Worm (Caenorhabditis elegans) whole organism, L1 larva: ENCODE results near the gene T06C12.14.

Experiments
- C34B4.2 ChIP-seq: sonication (generic microtip); optimal IDR thresholded peaks from 2 replicates; lab custom pipeline; 2017; ENCODE audit warnings: mild to moderate bottlenecking, missing genetic modification characterization, missing compliant biosample characterization
- F16B12.6 ChIP-seq: fragments of 150-350 bp; optimal IDR thresholded peaks from 2 replicates; lab custom pipeline; 2014; ENCODE audit warnings: missing biosample characterization, missing genetic modification characterization
- aly-2 ChIP-seq: fragments of 150-350 bp; optimal IDR thresholded peaks from 2 replicates; lab custom pipeline; 2014; ENCODE audit warnings: missing biosample characterization, missing genetic modification characterization
- blmp-1 ChIP-seq: fragments of 150-350 bp; optimal IDR thresholded peaks from 2 replicates; lab custom pipeline; 2014; ENCODE audit warnings: missing biosample characterization, missing genetic modification characterization
- ceh-63 ChIP-seq: fragments of 200-800 bp; sonication (Bioruptor generic); optimal IDR thresholded peaks from 2 replicates; lab custom pipeline; 2018; ENCODE audit warnings: mild to moderate bottlenecking, missing genetic modification characterization, missing compliant biosample characterization
- dpl-1 ChIP-seq, 3 experiments: fragments of 150-350 bp in 2 of 3; sonication (generic microtip) in 1 of 3; optimal IDR thresholded peaks; 2 replicates each; lab custom pipeline; 2014 to 2017; ENCODE audit warnings: missing biosample characterization in 3 of 3, missing genetic modification characterization in 3 of 3, missing genetic modification reagents in 3 of 3
- efl-1 ChIP-seq, 4 experiments: fragments of 150-350 bp; optimal IDR thresholded peaks in 3 of 4; peaks in 1 of 4; 1 replicate in 1 of 4; 2 replicates in 3 of 4; lab custom pipeline; 2014; ENCODE audit warnings: missing biosample characterization in 2 of 4, missing genetic modification characterization in 2 of 4, missing genetic modification reagents in 2 of 4
- efl-3 ChIP-seq: fragments of 200-800 bp; sonication (Bioruptor generic); optimal IDR thresholded peaks from 2 replicates; lab custom pipeline; 2018; ENCODE audit warnings: mild to moderate bottlenecking, missing genetic modification characterization, missing compliant biosample characterization
- elt-3 ChIP-seq, 6 experiments: fragments of 150-350 bp in 1 of 6; sonication (generic microtip); optimal IDR thresholded peaks; 2 replicates each; lab custom pipeline; 2017 to 2018; ENCODE audit warnings: missing biosample characterization in 6 of 6, missing genetic modification characterization in 6 of 6, inconsistent platforms in 1 of 6
- fkh-8 ChIP-seq: sonication (generic microtip); optimal IDR thresholded peaks from 2 replicates; lab custom pipeline; 2016; ENCODE audit warnings: mild to moderate bottlenecking, missing genetic modification characterization, missing compliant biosample characterization
- fos-1 ChIP-seq: fragments of 150-350 bp; optimal IDR thresholded peaks from 2 replicates; lab custom pipeline; 2014; ENCODE audit warnings: missing biosample characterization, missing genetic modification characterization
- grh-1 ChIP-seq: fragments of 200-800 bp; sonication (Bioruptor generic); IDR thresholded peaks from 2 replicates; pipeline ENCODE4 v1.3.6; 2022; ENCODE audit warnings: missing genetic modification reagents, missing genetic modification characterization, missing compliant biosample characterization
- irx-1 ChIP-seq: sonication (generic microtip); optimal IDR thresholded peaks from 2 replicates; lab custom pipeline; 2016; ENCODE audit warnings: missing genetic modification characterization, missing compliant biosample characterization
- isw-1 ChIP-seq: fragments of 200-800 bp; sonication (Bioruptor generic); IDR thresholded peaks from 2 replicates; pipeline ENCODE4 v1.3.6; 2022; ENCODE audit warnings: missing genetic modification characterization, missing compliant biosample characterization
- jun-1 ChIP-seq: fragments of 150-350 bp; optimal IDR thresholded peaks from 2 replicates; lab custom pipeline; 2014; ENCODE audit warnings: missing biosample characterization, missing genetic modification reagents, missing genetic modification characterization
- lin-13 ChIP-seq: fragments of 150-350 bp; optimal IDR thresholded peaks from 2 replicates; lab custom pipeline; 2014; ENCODE audit warnings: missing biosample characterization, missing genetic modification reagents, missing genetic modification characterization
- lin-15B ChIP-seq: fragments of 150-350 bp; sonication (generic microtip); optimal IDR thresholded peaks from 3 replicates; lab custom pipeline; 2014; ENCODE audit warnings: missing biosample characterization, missing genetic modification characterization
- lsy-2 ChIP-seq, 2 experiments: fragments of 150-350 bp; optimal IDR thresholded peaks; 2 replicates each; lab custom pipeline; 2014; ENCODE audit warnings: missing biosample characterization in 2 of 2, missing genetic modification characterization in 2 of 2
- mab-9 ChIP-seq: fragments of 200-800 bp; sonication (Bioruptor generic); IDR thresholded peaks from 2 replicates; pipeline ENCODE4 v1.3.6; 2022; ENCODE audit warnings: missing genetic modification reagents, missing genetic modification characterization, missing compliant biosample characterization
- mef-2 ChIP-seq: fragments of 150-350 bp; optimal IDR thresholded peaks from 2 replicates; lab custom pipeline; 2014; ENCODE audit warnings: missing biosample characterization, missing genetic modification characterization
- nhr-12 ChIP-seq: sonication (generic microtip); optimal IDR thresholded peaks from 2 replicates; lab custom pipeline; 2017; ENCODE audit warnings: missing biosample characterization, missing genetic modification characterization
- nhr-20 ChIP-seq: sonication (generic microtip); optimal IDR thresholded peaks from 2 replicates; lab custom pipeline; 2016; ENCODE audit warnings: mild to moderate bottlenecking, missing genetic modification characterization, missing compliant biosample characterization
- nhr-47 ChIP-seq: sonication (generic microtip); optimal IDR thresholded peaks from 2 replicates; lab custom pipeline; 2016; ENCODE audit warnings: mild to moderate bottlenecking, missing genetic modification characterization, moderate library complexity, missing compliant biosample characterization
- nhr-71 ChIP-seq: sonication (generic microtip); optimal IDR thresholded peaks from 2 replicates; lab custom pipeline; 2016; ENCODE audit warnings: mild to moderate bottlenecking, missing genetic modification characterization, moderate library complexity, missing compliant biosample characterization
- nhr-77 ChIP-seq: fragments of 150-350 bp; optimal IDR thresholded peaks from 2 replicates; lab custom pipeline; 2014; ENCODE audit warnings: missing biosample characterization, missing genetic modification characterization
- nhr-85 ChIP-seq: sonication (generic microtip); peaks from one replicate; lab custom pipeline; 2016; ENCODE audit warnings: missing genetic modification characterization, inconsistent platforms, missing compliant biosample characterization
- pag-3 ChIP-seq: sonication (generic microtip); optimal IDR thresholded peaks from 2 replicates; lab custom pipeline; 2017; ENCODE audit warnings: missing genetic modification characterization, mild to moderate bottlenecking, missing compliant biosample characterization, antibody characterized with exemption, borderline replicate concordance; ENCODE audit not compliant: insufficient read depth
- pqm-1 ChIP-seq: sonication (generic microtip); optimal IDR thresholded peaks from 3 replicates; lab custom pipeline; 2017; ENCODE audit warnings: missing biosample characterization, missing genetic modification characterization
- rnt-1 ChIP-seq: sonication (generic microtip); optimal IDR thresholded peaks from 2 replicates; lab custom pipeline; 2016; ENCODE audit warnings: mild to moderate bottlenecking, missing genetic modification characterization, moderate library complexity, missing compliant biosample characterization
- snpc-4 ChIP-seq: fragments of 150-350 bp; optimal IDR thresholded peaks from 2 replicates; lab custom pipeline; 2014; ENCODE audit warnings: missing biosample characterization, missing genetic modification characterization
- snu-23 ChIP-seq: sonication (generic microtip); optimal IDR thresholded peaks from 2 replicates; lab custom pipeline; 2016; ENCODE audit warnings: missing genetic modification characterization, missing compliant biosample characterization
- sptf-1 ChIP-seq: fragments of 150-350 bp; optimal IDR thresholded peaks from 2 replicates; lab custom pipeline; 2014; ENCODE audit warnings: missing biosample characterization, missing genetic modification characterization
- swsn-7 ChIP-seq: sonication (generic microtip); optimal IDR thresholded peaks from 2 replicates; lab custom pipeline; 2016; ENCODE audit warnings: missing genetic modification characterization, missing compliant biosample characterization
- tbx-2 ChIP-seq: sonication (generic microtip); optimal IDR thresholded peaks from 2 replicates; lab custom pipeline; 2016; ENCODE audit warnings: missing genetic modification characterization, missing compliant biosample characterization
- tlp-1 ChIP-seq: fragments of 150-350 bp; optimal IDR thresholded peaks from 2 replicates; lab custom pipeline; 2014; ENCODE audit warnings: missing biosample characterization, missing genetic modification characterization
- unc-86 ChIP-seq: sonication (generic microtip); optimal IDR thresholded peaks from 2 replicates; lab custom pipeline; 2016; ENCODE audit warnings: missing genetic modification characterization, missing compliant biosample characterization
- vab-15 ChIP-seq: sonication (generic microtip); optimal IDR thresholded peaks from 2 replicates; lab custom pipeline; 2017; ENCODE audit warnings: missing genotype, mild to moderate bottlenecking, missing genetic modification characterization, missing compliant biosample characterization
- xbp-1 ChIP-seq: sonication (generic microtip); optimal IDR thresholded peaks from 2 replicates; lab custom pipeline; 2016; ENCODE audit warnings: missing genetic modification characterization, missing compliant biosample characterization
- ztf-4 ChIP-seq: fragments of 150-350 bp; optimal IDR thresholded peaks from 2 replicates; lab custom pipeline; 2014; ENCODE audit warnings: missing biosample characterization, missing genetic modification characterization

T06C12.14 gene

ce11 chrV:15865839-15866238 is 34.0 kb upstream of the T06C12.14 start, which contains the start of gene srh-293:
TSS of gene srh-293 (plus strand) at chrV:15866139.
- TF ChIP-seq efl-3 (GFP tag; lab: Kevin White, UChicago) (no peak), C34B4.2 (tag; lab: Kevin White, UChicago) (no peak), lin-15B (tag; lab: Kevin White, UChicago) (no peak), nhr-20 (tag; lab: Kevin White, UChicago) (no peak), aly-2 (tag; lab: Kevin White, UChicago) (no peak), grh-1 (GFP tag; lab: Robert Waterston, UW) (no peak), lsy-2 (tag; optimal IDR thresholded peaks at IDR 0.05; lab: Kevin White, UChicago) (no peak), F16B12.6 (no peak), xbp-1 (no peak), vab-15 (tag; lab: Kevin White, UChicago) (no peak), nhr-71 (tag; lab: Kevin White, UChicago) (no peak), jun-1 (tag; lab: Kevin White, UChicago) (no peak), pag-3 (no peak), fkh-8 (tag; lab: Kevin White, UChicago) (no peak), sptf-1 (tag; lab: Kevin White, UChicago) (no peak), ztf-4 (tag; lab: Kevin White, UChicago) (no peak), nhr-47 (tag; lab: Kevin White, UChicago) (no peak), efl-1 (optimal IDR thresholded peaks at IDR 0.05; lab: Kevin White, UChicago) (no peak), efl-1 (GFP tag; optimal IDR thresholded peaks at IDR 0.05 in 1 of 2; lab: Kevin White, UChicago) (no peak), tlp-1 (tag; lab: Kevin White, UChicago) (no peak), isw-1 (GFP tag; lab: Robert Waterston, UW) (no peak)
- TF ChIP-seq, all 84 proteins: peak for 0

- TF ChIP-seq elt-3 (tag; optimal IDR thresholded peaks at IDR 0.05; lab: Kevin White, UChicago) (no peak), rnt-1 (tag; lab: Kevin White, UChicago) (no peak), nhr-20 (tag; lab: Kevin White, UChicago) (no peak), dpl-1 (GFP tag; optimal IDR thresholded peaks at IDR 0.05; lab: Kevin White, UChicago) (no peak), mab-9 (GFP tag; lab: Robert Waterston, UW) (no peak), pqm-1 (tag; lab: Kevin White, UChicago) (no peak), nhr-12 (tag; lab: Kevin White, UChicago) (no peak), nhr-77 (tag; lab: Kevin White, UChicago) (no peak), irx-1 (no peak), tlp-1 (tag; lab: Kevin White, UChicago) (no peak), blmp-1 (no peak), unc-86 (tag; lab: Kevin White, UChicago) (no peak), snpc-4 (tag; lab: Kevin White, UChicago) (no peak), nhr-85 (tag; lab: Kevin White, UChicago) (no peak), tbx-2 (no peak), lin-13 (GFP tag; lab: Kevin White, UChicago) (no peak), isw-1 (GFP tag; lab: Robert Waterston, UW) (no peak), swsn-7 (tag; lab: Kevin White, UChicago) (no peak), ceh-63 (GFP tag; lab: Kevin White, UChicago) (no peak), snu-23 (no peak)
These were observed 32.4 kb upstream of the T06C12.14 start, which contains the start of gene fbxa-197 for ce11 chrV:15867373-15867772. TSS of gene fbxa-197 (plus strand) at chrV:15867673.

ce11 chrV:15870356-15870755 is 29.4 kb upstream of the T06C12.14 start, which contains the start of gene str-57:
TSS of gene str-57 (plus strand) at chrV:15870656.
- TF ChIP-seq mef-2 (no peak), fkh-8 (tag; lab: Kevin White, UChicago) (peak; percentile 28), grh-1 (GFP tag; lab: Robert Waterston, UW) (no peak), fos-1 (no peak)
